Worm (Caenorhabditis elegans) whole organism, late embryonic: ENCODE measurements around the gene F53F1.6.

Experiments used
- C08G9.2 ChIP-seq: sonication (generic microtip); optimal IDR thresholded peaks from 2 replicates; lab custom pipeline; 2016; ENCODE audit warnings: mild to moderate bottlenecking, missing genetic modification characterization, moderate library complexity, missing compliant biosample characterization
- ama-1 ChIP-seq: fragments of 150-350 bp; optimal IDR thresholded peaks from 2 replicates; lab custom pipeline; 2014
- ceh-31 ChIP-seq: sonication (generic microtip); optimal IDR thresholded peaks from 2 replicates; lab custom pipeline; 2016; ENCODE audit warnings: missing genetic modification characterization, missing compliant biosample characterization
- ceh-48 ChIP-seq: sonication (generic microtip); optimal IDR thresholded peaks from 2 replicates; lab custom pipeline; 2016; ENCODE audit warnings: missing genetic modification characterization, inconsistent platforms, missing compliant biosample characterization
- fkh-10 ChIP-seq: fragments of 150-350 bp; optimal IDR thresholded peaks from 2 replicates; lab custom pipeline; 2014; ENCODE audit warnings: missing biosample characterization, missing genetic modification reagents, missing genetic modification characterization
- fkh-6 ChIP-seq: sonication (generic microtip); optimal IDR thresholded peaks from 2 replicates; lab custom pipeline; 2016; ENCODE audit warnings: missing genetic modification characterization, missing compliant biosample characterization
- gmeb-2 ChIP-seq: sonication (generic microtip); optimal IDR thresholded peaks from 2 replicates; lab custom pipeline; 2016; ENCODE audit warnings: missing genetic modification characterization, inconsistent platforms, missing compliant biosample characterization
- hlh-15 ChIP-seq: sonication (generic microtip); optimal IDR thresholded peaks from 2 replicates; lab custom pipeline; 2016; ENCODE audit warnings: missing genetic modification characterization, missing compliant biosample characterization
- nhr-11 ChIP-seq: fragments of 150-350 bp; optimal IDR thresholded peaks from 2 replicates; lab custom pipeline; 2014; ENCODE audit warnings: missing biosample characterization, missing genetic modification characterization
- pha-4 ChIP-seq: fragments of 150-350 bp; optimal IDR thresholded peaks from 2 replicates; lab custom pipeline; 2018; ENCODE audit warnings: missing biosample characterization, missing genetic modification reagents, missing genetic modification characterization
- pqm-1 ChIP-seq: sonication (generic microtip); optimal IDR thresholded peaks from 2 replicates; lab custom pipeline; 2016; ENCODE audit warnings: missing genetic modification characterization, missing compliant biosample characterization
- sox-2 ChIP-seq: fragments of 200-800 bp; sonication (Bioruptor generic); IDR thresholded peaks from 2 replicates; pipeline ENCODE4 v1.3.6; 2022; ENCODE audit warnings: missing genetic modification reagents, missing genetic modification characterization, missing compliant biosample characterization
- ztf-16 ChIP-seq: sonication (generic microtip); optimal IDR thresholded peaks from 2 replicates; lab custom pipeline; 2017; ENCODE audit warnings: missing genetic modification characterization, missing compliant biosample characterization

- TF ChIP-seq pqm-1 (tag; lab: Kevin White, UChicago) = no peak
- no peak for TF ChIP-seq ztf-16 (tag; lab: Kevin White, UChicago)
- no peak for TF ChIP-seq ceh-31 (tag; lab: Kevin White, UChicago)
- TF ChIP-seq sox-2 (GFP tag; lab: Robert Waterston, UW) = no peak
- no peak for TF ChIP-seq ceh-48 (tag; lab: Kevin White, UChicago)
- no peak for TF ChIP-seq fkh-10 (GFP tag; lab: Kevin White, UChicago)
- TF ChIP-seq nhr-11 (tag; lab: Kevin White, UChicago) = no peak
- TF ChIP-seq hlh-15 = no peak
- TF ChIP-seq pha-4 (tag; lab: Kevin White, UChicago) = no peak
- no peak for TF ChIP-seq ama-1 (lab: Kevin White, UChicago)
- no peak for TF ChIP-seq gmeb-2
- TF ChIP-seq C08G9.2 (tag; lab: Kevin White, UChicago) = no peak
- no peak for TF ChIP-seq fkh-6 (tag; lab: Kevin White, UChicago)
Observed at ce11 chrV:13375861-13376260, 41.6 kb downstream of the F53F1.6 start.
